Fruit fly (Drosophila melanogaster) whole organism, wandering third instar larva: Measurements from ENCODE around the gene CG2202.

Experiments
- Abd-B ChIP-seq: fragments of >200 bp; optimal IDR thresholded peaks from 2 replicates; lab custom pipeline; 2017; ENCODE audit warnings: missing biosample characterization, missing genetic modification characterization
- CG32264 ChIP-seq: fragments of 200-800 bp; sonication (Bioruptor generic); optimal IDR thresholded peaks from 2 replicates; lab custom pipeline; 2016; ENCODE audit warnings: missing biosample characterization, missing genetic modification characterization
- CG9705 ChIP-seq: fragments of 200-800 bp; sonication (Bioruptor generic); optimal IDR thresholded peaks from 2 replicates; lab custom pipeline; 2018; ENCODE audit warnings: missing biosample characterization, mild to moderate bottlenecking, missing genetic modification characterization
- CrebA ChIP-seq: fragments of 200-800 bp; sonication (Bioruptor generic); optimal IDR thresholded peaks from 2 replicates; lab custom pipeline; 2016; ENCODE audit warnings: missing biosample characterization, mild to moderate bottlenecking, missing genetic modification characterization, borderline replicate concordance
- Dfd ChIP-seq: fragments of >200 bp; optimal IDR thresholded peaks from 2 replicates; lab custom pipeline; 2017; ENCODE audit warnings: missing biosample characterization, missing genetic modification characterization
- Dif ChIP-seq: fragments of 200-275, 200-300 bp; sonication (Bioruptor generic); optimal IDR thresholded peaks from 2 replicates; lab custom pipeline; 2018; ENCODE audit warnings: missing biosample characterization, missing genetic modification characterization; ENCODE audit not compliant: partially characterized antibody
- GATAd ChIP-seq: sonication (Bioruptor generic); optimal IDR thresholded peaks from 2 replicates; lab custom pipeline; 2016; ENCODE audit warnings: missing biosample characterization, missing genetic modification characterization
- HLH106 ChIP-seq: fragments of 200-800 bp; optimal IDR thresholded peaks from 3 replicates; lab custom pipeline; 2019; ENCODE audit warnings: missing biosample characterization, mild to moderate bottlenecking, missing genetic modification characterization, moderate library complexity
- Hnf4 ChIP-seq: fragments of 200-800 bp; sonication (Bioruptor generic); optimal IDR thresholded peaks from 2 replicates; lab custom pipeline; 2016; ENCODE audit warnings: missing biosample characterization, mild to moderate bottlenecking, missing genetic modification characterization
- Hr78 ChIP-seq: fragments of >200 bp; optimal IDR thresholded peaks from 2 replicates; lab custom pipeline; 2017; ENCODE audit warnings: missing biosample characterization, missing genetic modification characterization
- Hr83 ChIP-seq: fragments of 200-300 bp; sonication (Bioruptor generic); optimal IDR thresholded peaks from 2 replicates; lab custom pipeline; 2016; ENCODE audit warnings: missing biosample characterization, mild to moderate bottlenecking, missing genetic modification characterization, moderate library complexity; ENCODE audit not compliant: poor library complexity, severe bottlenecking
- Jra ChIP-seq: sonication (Bioruptor generic); optimal IDR thresholded peaks from 2 replicates; lab custom pipeline; 2016; ENCODE audit warnings: missing biosample characterization, missing genetic modification characterization
- Mio ChIP-seq: sonication (Bioruptor generic); optimal IDR thresholded peaks from 2 replicates; lab custom pipeline; 2016; ENCODE audit warnings: missing biosample characterization, missing genetic modification characterization
- Myc ChIP-seq: fragments of >200 bp; optimal IDR thresholded peaks from 2 replicates; lab custom pipeline; 2017
- N ChIP-seq: fragments of >200 bp; optimal IDR thresholded peaks from 2 replicates; lab custom pipeline; 2018; ENCODE audit warnings: missing biosample characterization, missing external identifiers, missing genetic modification characterization
- OdsH ChIP-seq: fragments of 200-800 bp; sonication (Bioruptor generic); optimal IDR thresholded peaks from 2 replicates; lab custom pipeline; 2016; ENCODE audit warnings: missing biosample characterization, mild to moderate bottlenecking, missing genetic modification characterization
- Rel ChIP-seq, 2 experiments: fragments of 200-800 bp; sonication (Bioruptor generic) in 1 of 2; optimal IDR thresholded peaks; 2 replicates in 1 of 2; 3 replicates in 1 of 2; lab custom pipeline; 2016 to 2019; ENCODE audit warnings: mild to moderate bottlenecking in 2 of 2, missing biosample characterization in 2 of 2, missing genetic modification characterization in 2 of 2, moderate library complexity in 1 of 2
- Sp1 ChIP-seq: fragments of 200-800 bp; sonication (Bioruptor generic); optimal IDR thresholded peaks from 3 replicates; lab custom pipeline; 2019; ENCODE audit warnings: missing biosample characterization, mild to moderate bottlenecking, missing genetic modification characterization, moderate library complexity
- Vsx2 ChIP-seq: fragments of 200-300, 225-300 bp; sonication (Bioruptor generic); optimal IDR thresholded peaks from 2 replicates; lab custom pipeline; 2018; ENCODE audit warnings: missing biosample characterization, missing genetic modification characterization; ENCODE audit not compliant: partially characterized antibody
- br ChIP-seq: fragments of 200-800 bp; sonication (Bioruptor generic); optimal IDR thresholded peaks from 2 replicates; lab custom pipeline; 2016; ENCODE audit warnings: missing biosample characterization, missing genetic modification characterization
- brk ChIP-seq: fragments of 200-800 bp; sonication (Bioruptor generic); optimal IDR thresholded peaks from 2 replicates; lab custom pipeline; 2016; ENCODE audit warnings: missing biosample characterization, mild to moderate bottlenecking, missing genetic modification characterization
- dl ChIP-seq, 2 experiments: fragments of 175-275, 200-275 bp in 1 of 2; fragments of 200-275 bp in 1 of 2; sonication (Bioruptor generic); optimal IDR thresholded peaks; lab custom pipeline; 2018; ENCODE audit warnings: mild to moderate bottlenecking in 2 of 2, missing biosample characterization in 2 of 2, missing genetic modification characterization in 2 of 2, moderate library complexity in 2 of 2; ENCODE audit not compliant: partially characterized antibody in 2 of 2, insufficient read depth in 1 of 2
- dmrt93B ChIP-seq: fragments of 200-800 bp; sonication (Bioruptor generic); optimal IDR thresholded peaks from 2 replicates; lab custom pipeline; 2018; ENCODE audit warnings: missing biosample characterization, mild to moderate bottlenecking, missing genetic modification characterization
- dsf ChIP-seq: sonication (Bioruptor generic); optimal IDR thresholded peaks from 2 replicates; lab custom pipeline; 2016; ENCODE audit warnings: missing biosample characterization, missing genetic modification characterization, borderline replicate concordance
- ey ChIP-seq: fragments of 200-800 bp; sonication (Bioruptor generic); optimal IDR thresholded peaks from 2 replicates; lab custom pipeline; 2016; ENCODE audit warnings: missing biosample characterization, missing genetic modification characterization
- foxo ChIP-seq, 2 experiments: fragments of 200-800 bp; sonication (Bioruptor generic); optimal IDR thresholded peaks; 2 replicates in 1 of 2; 3 replicates in 1 of 2; lab custom pipeline; 2016 to 2017; ENCODE audit warnings: missing biosample characterization in 2 of 2, missing genetic modification characterization in 2 of 2
- fru ChIP-seq: fragments of 200-800 bp; sonication (Bioruptor generic); optimal IDR thresholded peaks from 3 replicates; lab custom pipeline; 2016; ENCODE audit warnings: missing biosample characterization, mild to moderate bottlenecking, missing genetic modification characterization
- h ChIP-seq: fragments of 200-800 bp; sonication (Bioruptor generic); optimal IDR thresholded peaks from 3 replicates; lab custom pipeline; 2016; ENCODE audit warnings: missing biosample characterization, mild to moderate bottlenecking, missing genetic modification characterization
- jim ChIP-seq: fragments of 175-275, 200-325 bp; sonication (Bioruptor generic); optimal IDR thresholded peaks from 2 replicates; lab custom pipeline; 2016; ENCODE audit warnings: missing biosample characterization, mild to moderate bottlenecking, missing genetic modification characterization
- lola ChIP-seq: fragments of >200 bp; optimal IDR thresholded peaks from 2 replicates; lab custom pipeline; 2017; ENCODE audit warnings: missing biosample characterization, missing genetic modification characterization
- pan ChIP-seq: fragments of >200 bp; optimal IDR thresholded peaks from 2 replicates; lab custom pipeline; 2017
- psq ChIP-seq: fragments of 200-800 bp; sonication (Bioruptor generic); optimal IDR thresholded peaks from 3 replicates; lab custom pipeline; 2017; ENCODE audit warnings: missing biosample characterization, mild to moderate bottlenecking, missing genetic modification characterization, moderate library complexity
- rgr ChIP-seq: fragments of 200-800 bp; sonication (Bioruptor generic); optimal IDR thresholded peaks from 3 replicates; lab custom pipeline; 2016; ENCODE audit warnings: missing biosample characterization, mild to moderate bottlenecking, missing genetic modification characterization
- sage ChIP-seq: fragments of 200-800 bp; sonication (Bioruptor generic); optimal IDR thresholded peaks from 2 replicates; lab custom pipeline; 2016; ENCODE audit warnings: missing biosample characterization, mild to moderate bottlenecking, missing genetic modification characterization
- sv ChIP-seq: fragments of 200-800 bp; sonication (Bioruptor generic); optimal IDR thresholded peaks from 3 replicates; lab custom pipeline; 2016; ENCODE audit warnings: missing biosample characterization, missing genetic modification characterization
- tai ChIP-seq: sonication (Bioruptor generic); optimal IDR thresholded peaks from 2 replicates; lab custom pipeline; 2016; ENCODE audit warnings: missing biosample characterization, missing genetic modification characterization
- usp ChIP-seq: fragments of >200 bp; optimal IDR thresholded peaks from 2 replicates; lab custom pipeline; 2017; ENCODE audit warnings: missing biosample characterization, missing genetic modification characterization
- woc ChIP-seq: sonication (Bioruptor generic); optimal IDR thresholded peaks from 2 replicates; lab custom pipeline; 2016; ENCODE audit warnings: missing biosample characterization, mild to moderate bottlenecking, missing genetic modification characterization

CG2202 gene

dm6 chrX:10854686-10855085 lies 6.1 kb downstream of the CG2202 start, which contains the start of gene feo:
Gene feo, minus strand, starts transcription at chrX:10854869.
- TF ChIP-seq tai (GFP tag; lab: Kevin White, UChicago): no peak
- TF ChIP-seq dsf (GFP tag; lab: Kevin White, UChicago): no peak
- no peak for TF ChIP-seq h
- no peak for TF ChIP-seq woc (GFP tag; lab: Kevin White, UChicago)
- TF ChIP-seq Dfd (GFP tag; lab: Kevin White, UChicago): no peak
- TF ChIP-seq ey (GFP tag; lab: Kevin White, UChicago): no peak
- TF ChIP-seq sv (GFP tag; lab: Kevin White, UChicago): no peak
- no peak for TF ChIP-seq brk (GFP tag; lab: Kevin White, UChicago)
- TF ChIP-seq fru (GFP tag; lab: Kevin White, UChicago): no peak
- no peak for TF ChIP-seq N (GFP tag; lab: Kevin White, UChicago)
- TF ChIP-seq Rel (GFP tag; optimal IDR thresholded peaks at IDR 0.05; lab: Kevin White, UChicago): no peak
- TF ChIP-seq Rel (tag; optimal IDR thresholded peaks at IDR 0.05; lab: Kevin White, UChicago): no peak
- no peak for TF ChIP-seq GATAd
- TF ChIP-seq Dif: no peak
- TF ChIP-seq sage (GFP tag; lab: Kevin White, UChicago): no peak
- no peak for TF ChIP-seq Abd-B (GFP tag; lab: Kevin White, UChicago)
- TF ChIP-seq Hr78: no peak
- no peak for TF ChIP-seq br (GFP tag; lab: Kevin White, UChicago)
- TF ChIP-seq rgr (GFP tag; lab: Kevin White, UChicago): no peak
- TF ChIP-seq, all 38 proteins: peak for 0

- TF ChIP-seq N (GFP tag; lab: Kevin White, UChicago) (no peak), Rel (GFP tag; optimal IDR thresholded peaks at IDR 0.05; lab: Kevin White, UChicago) (no peak), Rel (tag; optimal IDR thresholded peaks at IDR 0.05; lab: Kevin White, UChicago) (peak; percentile 73), Hr83 (peak; percentile 30), woc (GFP tag; lab: Kevin White, UChicago) (peak; percentile 42), Dif (no peak), sv (GFP tag; lab: Kevin White, UChicago) (peak; percentile 42), Sp1 (GFP tag; lab: Kevin White, UChicago) (peak; percentile 41), jim (GFP tag; lab: Kevin White, UChicago) (no peak), HLH106 (peak; percentile 58), fru (GFP tag; lab: Kevin White, UChicago) (peak; percentile 55), Hnf4 (no peak), foxo (GFP tag; optimal IDR thresholded peaks at IDR 0.05; lab: Kevin White, UChicago) (peak in 1 of 2 experiments; percentile 72), dsf (GFP tag; lab: Kevin White, UChicago) (no peak), GATAd (peak; percentile 9), OdsH (peak; percentile 7), sage (GFP tag; lab: Kevin White, UChicago) (no peak), lola (GFP tag; lab: Kevin White, UChicago) (no peak), rgr (GFP tag; lab: Kevin White, UChicago) (peak; percentile 69), CrebA (GFP tag; lab: Kevin White, UChicago) (no peak), dl (GFP tag; optimal IDR thresholded peaks at IDR 0.05; lab: Kevin White, UChicago; ENCODE audit: insufficient read depth in 1 of 2, partially characterized antibody in 2 of 2) (no peak), br (GFP tag; lab: Kevin White, UChicago) (peak; percentile 25), Abd-B (GFP tag; lab: Kevin White, UChicago) (no peak), pan (lab: Kevin White, UChicago) (no peak), CG32264 (GFP tag; lab: Kevin White, UChicago) (no peak), dmrt93B (GFP tag; lab: Kevin White, UChicago) (no peak), Myc (lab: Kevin White, UChicago) (peak; percentile 16), ey (GFP tag; lab: Kevin White, UChicago) (peak; percentile 63), Vsx2 (GFP tag; lab: Kevin White, UChicago) (no peak), Hr78 (no peak), psq (peak; percentile 39), Jra (GFP tag; lab: Kevin White, UChicago) (no peak), brk (GFP tag; lab: Kevin White, UChicago) (no peak), usp (GFP tag; lab: Kevin White, UChicago) (no peak), CG9705 (peak; percentile 57), Dfd (GFP tag; lab: Kevin White, UChicago) (no peak), tai (GFP tag; lab: Kevin White, UChicago) (no peak), Mio (GFP tag; lab: Kevin White, UChicago) (no peak), h (peak; percentile 62)
Observed at dm6 chrX:10857376-10857775, 8.8 kb downstream of the CG2202 start, which contains the start of the genes sofe and CG2186. Gene sofe, minus strand, starts transcription at chrX:10857413. Gene CG2186, plus strand, starts transcription at chrX:10857655.
